Fruit fly (Drosophila melanogaster): ENCODE data around the gene Tomosyn.

Tomosyn gene

DNA sequence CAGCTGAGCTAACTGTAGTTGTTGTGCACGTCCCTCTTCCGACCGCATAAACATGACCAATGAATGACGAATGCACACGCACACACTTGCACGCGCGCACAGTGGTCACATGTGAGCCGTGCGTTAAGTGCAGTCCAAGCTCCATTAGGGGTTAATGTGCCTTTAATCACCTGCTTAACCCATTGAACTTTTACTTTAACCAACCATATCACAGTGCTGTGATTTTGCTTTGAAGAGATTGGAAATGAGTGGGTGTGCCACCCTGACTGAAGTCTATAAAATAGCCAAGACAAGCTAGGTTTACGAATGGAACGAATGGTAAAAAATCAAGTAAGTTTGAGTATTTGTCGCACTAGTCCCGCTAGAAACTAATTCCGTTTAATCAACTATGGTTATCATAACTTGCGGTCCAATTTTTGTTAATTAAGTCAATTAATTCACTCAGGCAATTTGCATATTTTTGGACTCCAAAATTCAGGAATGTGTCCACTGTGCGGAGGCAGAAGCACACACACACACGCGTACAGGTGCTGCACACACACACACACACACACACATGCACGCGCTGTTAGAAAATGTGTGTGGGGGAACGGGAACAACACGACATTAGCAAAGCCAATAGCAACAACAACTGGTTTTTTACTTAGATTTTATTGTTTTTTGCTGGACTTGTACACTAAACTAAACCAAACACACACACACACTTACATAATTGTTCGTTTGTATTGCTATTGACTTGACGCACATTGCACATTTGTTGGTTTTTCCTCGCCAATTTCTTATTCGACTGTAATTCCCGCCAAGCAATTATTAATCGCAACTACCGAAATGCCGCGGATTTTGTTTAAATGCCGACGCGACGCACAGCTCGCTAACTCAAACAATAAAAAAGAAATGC, 39.9 kb upstream of the Tomosyn start:
- TF ChIP-seq Mnt (GFP tag; optimal IDR thresholded peaks at IDR 0.05), result peak; percentile 74
- peak; percentile 54 for TF ChIP-seq bab1 (GFP tag; optimal IDR thresholded peaks at IDR 0.05)
- peak; percentile 60 for TF ChIP-seq tj (GFP tag; optimal IDR thresholded peaks at IDR 0.05)
- TF ChIP-seq ovo (GFP tag; optimal IDR thresholded peaks at IDR 0.05), result peak; percentile 90
- TF ChIP-seq CG14711 (tag; optimal IDR thresholded peaks at IDR 0.05), result peak; percentile 12
- TF ChIP-seq CG7101 (tag; optimal IDR thresholded peaks at IDR 0.05), result peak; percentile 19
- peak; percentile 86 for TF ChIP-seq pad (GFP tag; optimal IDR thresholded peaks at IDR 0.05)
- no peak for TF ChIP-seq cnc (optimal IDR thresholded peaks at IDR 0.05)
- TF ChIP-seq cic (GFP tag; optimal IDR thresholded peaks at IDR 0.05), result peak; percentile 22
- peak; percentile 46 for TF ChIP-seq CG1620 (GFP tag; optimal IDR thresholded peaks at IDR 0.05)
- TF ChIP-seq CG5204 (GFP tag; optimal IDR thresholded peaks at IDR 0.05), result peak; percentile 56
- peak; percentile 66 for TF ChIP-seq CG12768 (GFP tag; optimal IDR thresholded peaks at IDR 0.05)
- peak; percentile 45 for TF ChIP-seq CG7045 (GFP tag; optimal IDR thresholded peaks at IDR 0.05)
- peak; percentile 32 for TF ChIP-seq Clk (GFP tag; optimal IDR thresholded peaks at IDR 0.05)
- peak; percentile 84 for TF ChIP-seq CG11617 (GFP tag; optimal IDR thresholded peaks at IDR 0.05)
- TF ChIP-seq Hr96 (GFP tag; optimal IDR thresholded peaks at IDR 0.05), result no peak
- TF ChIP-seq toe (GFP tag; optimal IDR thresholded peaks at IDR 0.05), result peak; percentile 54
- TF ChIP-seq kay (GFP tag; ENCODE audit: borderline replicate concordance), result no peak
- no peak for TF ChIP-seq Crg-1 (GFP tag; optimal IDR thresholded peaks at IDR 0.05)
- peak; percentile 5 for TF ChIP-seq CG33017 (tag; optimal IDR thresholded peaks at IDR 0.05)

dm6 chrX:12592121-12592466, 39.3 kb upstream of the Tomosyn start, which contains the start of gene LIMK1:
TSS of gene LIMK1 (minus strand) at chrX:12592193.
- peak; percentile 32 for TF ChIP-seq bab1 (GFP tag; optimal IDR thresholded peaks at IDR 0.05)
- TF ChIP-seq CG14711 (tag; optimal IDR thresholded peaks at IDR 0.05), result peak; percentile 54
- TF ChIP-seq toe (GFP tag; optimal IDR thresholded peaks at IDR 0.05), result no peak
- no peak for TF ChIP-seq CG7045 (GFP tag; optimal IDR thresholded peaks at IDR 0.05)

dm6 chrX:12595100-12595609, 36.2 kb upstream of the Tomosyn start:
- TF ChIP-seq Mnt (GFP tag; optimal IDR thresholded peaks at IDR 0.05) (peak; percentile 62), tj (GFP tag; optimal IDR thresholded peaks at IDR 0.05) (no peak), pad (GFP tag; optimal IDR thresholded peaks at IDR 0.05) (no peak)

DNA sequence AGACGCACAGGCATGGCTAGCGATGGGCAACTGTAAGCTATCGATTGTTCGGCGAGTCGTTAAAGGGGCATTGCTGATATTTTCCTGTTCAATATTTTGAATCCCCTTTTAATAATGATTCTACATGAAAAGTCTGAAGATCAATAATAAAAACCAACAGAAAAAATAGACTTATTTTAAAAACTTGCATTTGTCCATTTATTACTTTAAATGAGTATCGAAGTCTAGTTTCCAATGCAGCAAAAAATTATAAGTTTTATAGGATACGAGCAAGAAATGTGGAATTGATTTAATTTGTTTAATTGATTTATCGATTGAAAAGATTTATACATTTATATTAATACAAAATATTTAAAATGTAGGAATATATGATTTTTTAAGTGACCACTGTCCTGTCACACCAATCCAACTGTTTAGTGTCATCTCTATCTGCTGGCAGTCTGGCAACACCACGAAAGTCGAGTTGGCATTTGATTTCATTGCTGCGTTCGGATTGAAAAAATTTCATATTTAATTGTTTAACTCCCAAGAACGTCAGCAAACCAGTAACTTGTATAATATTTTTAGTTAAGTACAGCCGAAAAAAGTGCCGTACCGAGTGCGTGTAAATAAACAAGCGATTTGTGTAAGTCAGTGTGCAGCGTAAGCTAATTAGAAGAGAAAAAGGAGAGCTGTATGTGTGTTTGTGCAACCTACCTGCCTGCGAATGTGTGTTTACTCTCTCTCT, 35.6 kb upstream of the Tomosyn start, which contains the start of the genes CG1824 and Sec16:
CG1824 (minus strand) TSS at position 15 of the 727 bp plus-strand sequence.
Sec16 (plus strand) TSS at position 438 of the 727 bp plus-strand sequence.
- TF ChIP-seq CG14711 (tag; optimal IDR thresholded peaks at IDR 0.05) (peak; percentile 31), cic (GFP tag; optimal IDR thresholded peaks at IDR 0.05) (no peak), kay (GFP tag; ENCODE audit: borderline replicate concordance) (no peak), CG33017 (tag; optimal IDR thresholded peaks at IDR 0.05) (no peak), CG11617 (GFP tag; optimal IDR thresholded peaks at IDR 0.05) (peak; percentile 69), toe (GFP tag; optimal IDR thresholded peaks at IDR 0.05) (peak; percentile 66), bab1 (GFP tag; optimal IDR thresholded peaks at IDR 0.05) (no peak), Clk (GFP tag; optimal IDR thresholded peaks at IDR 0.05) (no peak), Crg-1 (GFP tag; optimal IDR thresholded peaks at IDR 0.05) (peak; percentile 12), Mnt (GFP tag; optimal IDR thresholded peaks at IDR 0.05) (no peak), ovo (GFP tag; optimal IDR thresholded peaks at IDR 0.05) (peak; percentile 60), CG7045 (GFP tag; optimal IDR thresholded peaks at IDR 0.05) (peak; percentile 15), CG7101 (tag; optimal IDR thresholded peaks at IDR 0.05) (peak; percentile 61), tj (GFP tag; optimal IDR thresholded peaks at IDR 0.05) (peak; percentile 68), CG1620 (GFP tag; optimal IDR thresholded peaks at IDR 0.05) (peak; percentile 45), pad (GFP tag; optimal IDR thresholded peaks at IDR 0.05) (peak; percentile 67)

dm6 chrX:12596353-12597107, 34.9 kb upstream of the Tomosyn start:
- TF ChIP-seq toe (GFP tag; optimal IDR thresholded peaks at IDR 0.05) (no peak), CG11617 (GFP tag; optimal IDR thresholded peaks at IDR 0.05) (no peak), Mnt (GFP tag; optimal IDR thresholded peaks at IDR 0.05) (peak; percentile 26), CG1620 (GFP tag; optimal IDR thresholded peaks at IDR 0.05) (peak; percentile 41), ovo (GFP tag; optimal IDR thresholded peaks at IDR 0.05) (peak; percentile 22), tj (GFP tag; optimal IDR thresholded peaks at IDR 0.05) (peak; percentile 46), cic (GFP tag; optimal IDR thresholded peaks at IDR 0.05) (peak; percentile 14), CG12768 (GFP tag; optimal IDR thresholded peaks at IDR 0.05) (peak; percentile 34), Crg-1 (GFP tag; optimal IDR thresholded peaks at IDR 0.05) (no peak), CG7045 (GFP tag; optimal IDR thresholded peaks at IDR 0.05) (no peak), bab1 (GFP tag; optimal IDR thresholded peaks at IDR 0.05) (no peak)

All from whole organism, adult.